Worm (Caenorhabditis elegans) whole organism, midembryonic: Measurements from ENCODE around the gene rabr-1.

Experiments
- T22C8.4 ChIP-seq: fragments of 200-800 bp; sonication (Bioruptor generic); IDR thresholded peaks from 2 replicates; pipeline ENCODE4 v1.3.6; 2022; ENCODE audit warnings: missing genetic modification characterization, missing compliant biosample characterization
- cog-1 ChIP-seq: sonication (generic microtip); optimal IDR thresholded peaks from 2 replicates; lab custom pipeline; 2016; ENCODE audit warnings: missing genetic modification characterization, missing compliant biosample characterization
- flt-1 ChIP-seq: fragments of 200-800 bp; sonication (Bioruptor generic); IDR thresholded peaks from 2 replicates; pipeline ENCODE4 v1.3.6; 2022; ENCODE audit warnings: missing genetic modification characterization, missing compliant biosample characterization
- med-1 ChIP-seq: sonication (generic microtip); optimal IDR thresholded peaks from 2 replicates; lab custom pipeline; 2017; ENCODE audit warnings: missing genetic modification characterization, mild to moderate bottlenecking, missing compliant biosample characterization, antibody characterized with exemption, missing genetic modification reagents; ENCODE audit not compliant: insufficient read depth
- ref-1 ChIP-seq: fragments of 200-800 bp; sonication (Bioruptor generic); conservative IDR thresholded peaks from 2 replicates; pipeline ENCODE4 v1.3.6; 2022; ENCODE audit warnings: missing genetic modification reagents, missing genetic modification characterization, missing compliant biosample characterization
- tab-1 ChIP-seq: fragments of 200-800 bp; sonication (Bioruptor generic); IDR thresholded peaks from 2 replicates; pipeline ENCODE4 v1.3.6; 2022; ENCODE audit warnings: missing genetic modification characterization, missing compliant biosample characterization
- ztf-23 ChIP-seq: fragments of 200-800 bp; sonication (Bioruptor generic); IDR thresholded peaks from 2 replicates; pipeline ENCODE4 v1.3.6; 2022; ENCODE audit warnings: missing genetic modification reagents, missing genetic modification characterization, missing compliant biosample characterization
- ztf-29 ChIP-seq: fragments of 200-800 bp; sonication (Bioruptor generic); IDR thresholded peaks from 2 replicates; pipeline ENCODE4 v1.3.6; 2022; ENCODE audit warnings: missing genetic modification reagents, missing genetic modification characterization, missing compliant biosample characterization

DNA sequence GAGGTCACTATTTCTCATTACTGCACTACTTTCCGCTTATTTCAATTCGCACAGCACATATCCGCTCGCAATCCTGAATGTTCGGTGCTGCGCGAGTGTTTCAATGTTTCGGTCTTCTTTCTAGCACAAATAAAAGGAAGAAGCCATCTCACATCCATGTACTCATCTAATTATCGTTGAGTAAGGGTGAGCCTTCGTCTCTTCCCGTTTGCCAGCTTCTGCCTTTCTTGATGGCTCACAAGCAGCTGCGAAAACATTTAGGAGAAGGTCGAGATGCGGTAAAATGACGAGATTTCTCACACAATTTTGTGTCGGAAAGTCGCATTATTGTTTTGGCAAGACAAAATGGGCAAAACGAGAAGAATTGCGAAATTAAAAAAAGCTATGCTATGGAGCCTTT is 41.1 kb upstream of the rabr-1 start:
- TF ChIP-seq ztf-23 (GFP tag; lab: Robert Waterston, UW) (no peak), med-1 (GFP tag; lab: Kevin White, UChicago) (no peak), tab-1 (GFP tag; lab: Robert Waterston, UW) (no peak), ztf-29 (GFP tag; lab: Robert Waterston, UW) (no peak), flt-1 (GFP tag; lab: Robert Waterston, UW) (no peak), ref-1 (GFP tag; lab: Robert Waterston, UW) (no peak), T22C8.4 (no peak), cog-1 (tag; lab: Kevin White, UChicago) (no peak)
